Worm (Caenorhabditis elegans): ENCODE data around the gene swip-10.

ce11 chrX:2116304-2116867, 1.7 kb downstream of the swip-10 start:
- TF ChIP-seq sea-1 (GFP tag; conservative IDR thresholded peaks at IDR 0.05) (no peak), B0310.2 (tag; optimal IDR thresholded peaks at IDR 0.05) (no peak)
